Worm (Caenorhabditis elegans) whole organism, midembryonic: ENCODE data around the gene srt-55.

Experiments
- T22C8.4 ChIP-seq: fragments of 200-800 bp; sonication (Bioruptor generic); IDR thresholded peaks from 2 replicates; pipeline ENCODE4 v1.3.6; 2022; ENCODE audit warnings: missing genetic modification characterization, missing compliant biosample characterization
- cog-1 ChIP-seq: sonication (generic microtip); optimal IDR thresholded peaks from 2 replicates; lab custom pipeline; 2016; ENCODE audit warnings: missing genetic modification characterization, missing compliant biosample characterization
- flt-1 ChIP-seq: fragments of 200-800 bp; sonication (Bioruptor generic); IDR thresholded peaks from 2 replicates; pipeline ENCODE4 v1.3.6; 2022; ENCODE audit warnings: missing genetic modification characterization, missing compliant biosample characterization
- klf-2 ChIP-seq: fragments of 200-800 bp; sonication (Bioruptor generic); conservative IDR thresholded peaks from 2 replicates; pipeline ENCODE4 v1.3.6; 2022; ENCODE audit warnings: missing genetic modification reagents, missing genetic modification characterization, missing compliant biosample characterization
- med-1 ChIP-seq: sonication (generic microtip); optimal IDR thresholded peaks from 2 replicates; lab custom pipeline; 2017; ENCODE audit warnings: missing genetic modification characterization, mild to moderate bottlenecking, missing compliant biosample characterization, antibody characterized with exemption, missing genetic modification reagents; ENCODE audit not compliant: insufficient read depth
- ref-1 ChIP-seq: fragments of 200-800 bp; sonication (Bioruptor generic); conservative IDR thresholded peaks from 2 replicates; pipeline ENCODE4 v1.3.6; 2022; ENCODE audit warnings: missing genetic modification reagents, missing genetic modification characterization, missing compliant biosample characterization
- tab-1 ChIP-seq: fragments of 200-800 bp; sonication (Bioruptor generic); IDR thresholded peaks from 2 replicates; pipeline ENCODE4 v1.3.6; 2022; ENCODE audit warnings: missing genetic modification characterization, missing compliant biosample characterization
- ztf-23 ChIP-seq: fragments of 200-800 bp; sonication (Bioruptor generic); IDR thresholded peaks from 2 replicates; pipeline ENCODE4 v1.3.6; 2022; ENCODE audit warnings: missing genetic modification reagents, missing genetic modification characterization, missing compliant biosample characterization

DNA sequence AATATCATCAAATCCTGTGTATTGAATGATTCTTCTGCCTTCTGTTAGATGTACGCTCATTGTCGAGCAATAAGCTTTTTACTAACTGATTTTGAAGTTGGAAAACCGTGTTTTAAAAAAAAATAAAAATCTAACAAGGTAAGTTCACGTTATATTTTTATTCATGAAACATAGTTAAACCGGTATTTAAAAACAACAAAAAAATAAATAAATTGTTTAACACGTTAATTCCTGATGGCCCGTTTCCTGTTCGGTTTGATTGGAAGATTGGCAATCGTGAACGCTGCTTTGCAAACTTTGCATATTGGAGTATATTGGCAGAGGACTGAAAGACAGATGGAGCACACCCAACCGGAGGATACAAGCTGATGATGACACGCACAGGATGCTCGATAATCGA is 12.5 kb upstream of the srt-55 start, which contains the start of gene ZK1128.3:
- TF ChIP-seq cog-1 (tag; lab: Kevin White, UChicago), result no peak
- TF ChIP-seq med-1 (GFP tag; lab: Kevin White, UChicago), result no peak
- TF ChIP-seq ref-1 (GFP tag; lab: Robert Waterston, UW), result no peak
- no peak for TF ChIP-seq T22C8.4 (GFP tag; lab: Robert Waterston, UW)
- TF ChIP-seq klf-2 (GFP tag; lab: Robert Waterston, UW), result no peak
- TF ChIP-seq ztf-23, result no peak
- TF ChIP-seq tab-1 (GFP tag; lab: Robert Waterston, UW), result no peak
- TF ChIP-seq flt-1 (GFP tag; lab: Robert Waterston, UW), result no peak
